Worm (Caenorhabditis elegans) whole organism, L1 larva: Measurements from ENCODE around the gene nhr-45.

ENCODE experiments used
- C16A3.4 ChIP-seq: fragments of 150-350 bp; optimal IDR thresholded peaks from 2 replicates; lab custom pipeline; 2014; ENCODE audit warnings: missing biosample characterization, missing genetic modification characterization
- F16B12.6 ChIP-seq: fragments of 150-350 bp; optimal IDR thresholded peaks from 2 replicates; lab custom pipeline; 2014; ENCODE audit warnings: missing biosample characterization, missing genetic modification characterization
- Y116A8C.19 ChIP-seq: sonication (generic microtip); optimal IDR thresholded peaks from 2 replicates; lab custom pipeline; 2016; ENCODE audit warnings: missing compliant biosample characterization, missing genetic modification characterization, borderline replicate concordance
- ama-1 ChIP-seq: fragments of 150-350 bp; optimal IDR thresholded peaks from 2 replicates; lab custom pipeline; 2014
- blmp-1 ChIP-seq: fragments of 150-350 bp; optimal IDR thresholded peaks from 2 replicates; lab custom pipeline; 2014; ENCODE audit warnings: missing biosample characterization, missing genetic modification characterization
- ceh-8 ChIP-seq: fragments of 200-800 bp; sonication (Bioruptor generic); optimal IDR thresholded peaks from 2 replicates; lab custom pipeline; 2018; ENCODE audit warnings: mild to moderate bottlenecking, missing genetic modification characterization, moderate library complexity, missing compliant biosample characterization
- ceh-82 ChIP-seq, 3 experiments: fragments of 150-350 bp in 1 of 3; sonication (generic microtip) in 2 of 3; optimal IDR thresholded peaks; 2 replicates each; lab custom pipeline; 2014 to 2017; ENCODE audit warnings: missing biosample characterization in 3 of 3, missing genetic modification characterization in 3 of 3
- dpl-1 ChIP-seq, 3 experiments: fragments of 150-350 bp in 2 of 3; sonication (generic microtip) in 1 of 3; optimal IDR thresholded peaks; 2 replicates each; lab custom pipeline; 2014 to 2017; ENCODE audit warnings: missing biosample characterization in 3 of 3, missing genetic modification characterization in 3 of 3, missing genetic modification reagents in 3 of 3
- dsc-1 ChIP-seq: sonication (generic microtip); optimal IDR thresholded peaks from 2 replicates; lab custom pipeline; 2016; ENCODE audit warnings: mild to moderate bottlenecking, missing genetic modification characterization, missing compliant biosample characterization
- efl-1 ChIP-seq, 4 experiments: fragments of 150-350 bp; optimal IDR thresholded peaks in 3 of 4; peaks in 1 of 4; 1 replicate in 1 of 4; 2 replicates in 3 of 4; lab custom pipeline; 2014; ENCODE audit warnings: missing biosample characterization in 2 of 4, missing genetic modification characterization in 2 of 4, missing genetic modification reagents in 2 of 4
- efl-3 ChIP-seq: fragments of 200-800 bp; sonication (Bioruptor generic); optimal IDR thresholded peaks from 2 replicates; lab custom pipeline; 2018; ENCODE audit warnings: mild to moderate bottlenecking, missing genetic modification characterization, missing compliant biosample characterization
- egl-27 ChIP-seq, 2 experiments: fragments of 150-350 bp in 1 of 2; sonication (generic microtip); optimal IDR thresholded peaks; 3 replicates each; lab custom pipeline; 2017 to 2018; ENCODE audit warnings: missing biosample characterization in 2 of 2, missing genetic modification characterization in 2 of 2, missing genetic modification reagents in 2 of 2
- elt-2 ChIP-seq: sonication (generic microtip); optimal IDR thresholded peaks from 2 replicates; lab custom pipeline; 2016; ENCODE audit warnings: missing genetic modification characterization, mild to moderate bottlenecking, inconsistent platforms, missing compliant biosample characterization, missing genetic modification reagents
- fkh-10 ChIP-seq: sonication (generic microtip); optimal IDR thresholded peaks from 2 replicates; lab custom pipeline; 2017; ENCODE audit warnings: missing biosample characterization, missing genetic modification reagents, missing genetic modification characterization
- fkh-4 ChIP-seq: sonication (generic microtip); optimal IDR thresholded peaks from 2 replicates; lab custom pipeline; 2016; ENCODE audit warnings: missing compliant biosample characterization, missing genetic modification characterization, borderline replicate concordance
- irx-1 ChIP-seq: sonication (generic microtip); optimal IDR thresholded peaks from 2 replicates; lab custom pipeline; 2016; ENCODE audit warnings: missing genetic modification characterization, missing compliant biosample characterization
- jun-1 ChIP-seq: fragments of 150-350 bp; optimal IDR thresholded peaks from 2 replicates; lab custom pipeline; 2014; ENCODE audit warnings: missing biosample characterization, missing genetic modification reagents, missing genetic modification characterization
- lin-14 ChIP-seq: fragments of 200-800 bp; sonication (Bioruptor generic); optimal IDR thresholded peaks from 2 replicates; lab custom pipeline; 2018; ENCODE audit warnings: mild to moderate bottlenecking, missing genetic modification characterization, moderate library complexity, missing compliant biosample characterization
- lin-35 ChIP-seq, 2 experiments: fragments of 150-350 bp; optimal IDR thresholded peaks; 2 replicates each; lab custom pipeline; 2014; ENCODE audit warnings: missing biosample characterization in 2 of 2, missing genetic modification characterization in 2 of 2, missing genetic modification reagents in 2 of 2
- lsy-2 ChIP-seq, 2 experiments: fragments of 150-350 bp; optimal IDR thresholded peaks; 2 replicates each; lab custom pipeline; 2014; ENCODE audit warnings: missing biosample characterization in 2 of 2, missing genetic modification characterization in 2 of 2
- mdl-1 ChIP-seq, 2 experiments: fragments of 150-350 bp; optimal IDR thresholded peaks; 2 replicates each; lab custom pipeline; 2014 to 2017; ENCODE audit warnings: missing biosample characterization in 2 of 2, missing genetic modification characterization in 2 of 2, inconsistent platforms in 1 of 2
- mep-1 ChIP-seq: fragments of 150-350 bp; optimal IDR thresholded peaks from 2 replicates; lab custom pipeline; 2014; ENCODE audit warnings: missing biosample characterization, missing genetic modification characterization
- nhr-19 ChIP-seq: fragments of 200-800 bp; sonication (Bioruptor generic); conservative IDR thresholded peaks from 2 replicates; pipeline ENCODE4 v1.3.6; 2022; ENCODE audit warnings: missing genetic modification characterization, missing compliant biosample characterization
- nhr-20 ChIP-seq: sonication (generic microtip); optimal IDR thresholded peaks from 2 replicates; lab custom pipeline; 2016; ENCODE audit warnings: mild to moderate bottlenecking, missing genetic modification characterization, missing compliant biosample characterization
- nhr-47 ChIP-seq: sonication (generic microtip); optimal IDR thresholded peaks from 2 replicates; lab custom pipeline; 2016; ENCODE audit warnings: mild to moderate bottlenecking, missing genetic modification characterization, moderate library complexity, missing compliant biosample characterization
- nhr-71 ChIP-seq: sonication (generic microtip); optimal IDR thresholded peaks from 2 replicates; lab custom pipeline; 2016; ENCODE audit warnings: mild to moderate bottlenecking, missing genetic modification characterization, moderate library complexity, missing compliant biosample characterization
- nhr-76 ChIP-seq: sonication (generic microtip); optimal IDR thresholded peaks from 2 replicates; lab custom pipeline; 2017; ENCODE audit warnings: missing biosample characterization, missing genetic modification characterization
- nhr-77 ChIP-seq: fragments of 150-350 bp; optimal IDR thresholded peaks from 2 replicates; lab custom pipeline; 2014; ENCODE audit warnings: missing biosample characterization, missing genetic modification characterization
- nhr-84 ChIP-seq: sonication (generic microtip); optimal IDR thresholded peaks from 2 replicates; lab custom pipeline; 2017; ENCODE audit warnings: missing biosample characterization, missing genetic modification characterization
- nhr-90 ChIP-seq: sonication (generic microtip); optimal IDR thresholded peaks from 2 replicates; lab custom pipeline; 2016; ENCODE audit warnings: mild to moderate bottlenecking, missing genetic modification characterization, missing compliant biosample characterization; ENCODE audit not compliant: poor library complexity
- pag-3 ChIP-seq: sonication (generic microtip); optimal IDR thresholded peaks from 2 replicates; lab custom pipeline; 2017; ENCODE audit warnings: missing genetic modification characterization, mild to moderate bottlenecking, missing compliant biosample characterization, antibody characterized with exemption, borderline replicate concordance; ENCODE audit not compliant: insufficient read depth
- pqm-1 ChIP-seq: sonication (generic microtip); optimal IDR thresholded peaks from 3 replicates; lab custom pipeline; 2017; ENCODE audit warnings: missing biosample characterization, missing genetic modification characterization
- rnt-1 ChIP-seq: sonication (generic microtip); optimal IDR thresholded peaks from 2 replicates; lab custom pipeline; 2016; ENCODE audit warnings: mild to moderate bottlenecking, missing genetic modification characterization, moderate library complexity, missing compliant biosample characterization
- skn-1 ChIP-seq: fragments of 150-350 bp; optimal IDR thresholded peaks from 2 replicates; lab custom pipeline; 2014; ENCODE audit warnings: missing biosample characterization, missing genetic modification characterization
- snu-23 ChIP-seq: sonication (generic microtip); optimal IDR thresholded peaks from 2 replicates; lab custom pipeline; 2016; ENCODE audit warnings: missing genetic modification characterization, missing compliant biosample characterization
- sup-37 ChIP-seq: fragments of 200-800 bp; sonication (Bioruptor generic); optimal IDR thresholded peaks from 2 replicates; lab custom pipeline; 2018; ENCODE audit warnings: mild to moderate bottlenecking, missing genetic modification characterization, missing compliant biosample characterization
- swsn-7 ChIP-seq: sonication (generic microtip); optimal IDR thresholded peaks from 2 replicates; lab custom pipeline; 2016; ENCODE audit warnings: missing genetic modification characterization, missing compliant biosample characterization
- tbx-2 ChIP-seq: sonication (generic microtip); optimal IDR thresholded peaks from 2 replicates; lab custom pipeline; 2016; ENCODE audit warnings: missing genetic modification characterization, missing compliant biosample characterization
- unc-130 ChIP-seq: fragments of 150-350 bp; optimal IDR thresholded peaks from 2 replicates; lab custom pipeline; 2017; ENCODE audit warnings: missing biosample characterization, missing genetic modification characterization, inconsistent platforms
- unc-86 ChIP-seq: sonication (generic microtip); optimal IDR thresholded peaks from 2 replicates; lab custom pipeline; 2016; ENCODE audit warnings: missing genetic modification characterization, missing compliant biosample characterization
- xbp-1 ChIP-seq: sonication (generic microtip); optimal IDR thresholded peaks from 2 replicates; lab custom pipeline; 2016; ENCODE audit warnings: missing genetic modification characterization, missing compliant biosample characterization
- ztf-4 ChIP-seq: fragments of 150-350 bp; optimal IDR thresholded peaks from 2 replicates; lab custom pipeline; 2014; ENCODE audit warnings: missing biosample characterization, missing genetic modification characterization

Gene nhr-45

DNA sequence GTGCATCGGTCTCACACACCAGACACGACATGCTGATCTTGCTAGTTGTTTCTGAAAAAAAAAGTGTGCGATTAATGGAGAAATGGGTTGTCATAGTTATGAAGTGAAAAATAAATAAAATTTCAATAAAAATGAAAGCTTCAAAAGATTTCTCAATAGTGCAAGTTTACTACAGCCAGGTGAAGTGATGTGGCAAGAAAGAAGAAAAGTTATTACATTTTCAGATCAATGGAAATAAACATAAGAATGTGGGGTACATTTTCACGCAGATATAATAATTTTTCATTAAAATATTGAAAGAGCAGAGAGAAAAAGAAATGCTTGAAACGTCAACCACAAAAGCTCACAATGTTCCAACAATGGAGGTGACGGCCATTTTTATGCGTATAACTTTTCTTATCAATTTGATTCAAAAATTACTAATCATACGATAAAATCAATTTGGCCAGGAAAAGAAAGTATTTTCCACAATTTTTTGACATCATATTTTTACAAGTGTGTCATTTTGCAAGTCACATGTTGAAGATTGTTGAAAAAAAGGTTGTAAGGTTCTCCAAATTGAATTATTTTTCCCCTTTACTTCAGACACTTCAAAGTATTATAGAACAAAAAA lies at the start of gene nhr-45:
TSS of gene nhr-45 (minus strand) at position 51 of the 613 bp plus-strand sequence.
- no peak for TF ChIP-seq efl-3 (GFP tag; lab: Kevin White, UChicago)
- no peak for TF ChIP-seq rnt-1 (tag; lab: Kevin White, UChicago)
- TF ChIP-seq lin-14: peak; percentile 33
- peak; percentile 61 for TF ChIP-seq fkh-10 (GFP tag; lab: Kevin White, UChicago)
- no peak for TF ChIP-seq efl-1 (optimal IDR thresholded peaks at IDR 0.05; lab: Kevin White, UChicago)
- TF ChIP-seq efl-1 (GFP tag; optimal IDR thresholded peaks at IDR 0.05 in 1 of 2; lab: Kevin White, UChicago): peak in 1 of 2 experiments; percentile 87
- no peak for TF ChIP-seq nhr-84 (tag; lab: Kevin White, UChicago)

- no peak for TF ChIP-seq ztf-4 (tag; lab: Kevin White, UChicago)
- no peak for TF ChIP-seq egl-27 (tag; optimal IDR thresholded peaks at IDR 0.05; lab: Kevin White, UChicago)
- peak; percentile 91 for TF ChIP-seq elt-2 (tag; lab: Kevin White, UChicago)
- TF ChIP-seq swsn-7 (tag; lab: Kevin White, UChicago): peak; percentile 61
- TF ChIP-seq ceh-82 (tag; optimal IDR thresholded peaks at IDR 0.05; lab: Kevin White, UChicago): peak in 1 of 3 experiments; percentile 40
- TF ChIP-seq skn-1: no peak
- TF ChIP-seq nhr-77 (tag; lab: Kevin White, UChicago): peak; percentile 7
- no peak for TF ChIP-seq pag-3
- TF ChIP-seq unc-130 (tag; lab: Kevin White, UChicago): peak; percentile 22
- TF ChIP-seq nhr-20 (tag; lab: Kevin White, UChicago): peak; percentile 53
- peak; percentile 6 for TF ChIP-seq blmp-1 (tag; lab: Kevin White, UChicago)
- TF ChIP-seq mdl-1 (tag; optimal IDR thresholded peaks at IDR 0.05; lab: Kevin White, UChicago): peak in 1 of 2 experiments; percentile 34
- TF ChIP-seq efl-1 (optimal IDR thresholded peaks at IDR 0.05; lab: Kevin White, UChicago): peak; percentile 28
- peak; percentile 19 to 83 for TF ChIP-seq efl-1 (GFP tag; optimal IDR thresholded peaks at IDR 0.05 in 1 of 2; lab: Kevin White, UChicago)
- peak; percentile 34 for TF ChIP-seq C16A3.4 (tag; lab: Kevin White, UChicago)
- TF ChIP-seq mep-1 (tag; lab: Kevin White, UChicago): peak; percentile 65
- peak; percentile 8 for TF ChIP-seq pqm-1 (tag; lab: Kevin White, UChicago)
- no peak for TF ChIP-seq sup-37 (GFP tag; lab: Kevin White, UChicago)
- peak; percentile 36 for TF ChIP-seq irx-1 (tag; lab: Kevin White, UChicago)
- TF ChIP-seq lin-35 (GFP tag; optimal IDR thresholded peaks at IDR 0.05; lab: Kevin White, UChicago): peak; percentile 21 to 60
- no peak for TF ChIP-seq ama-1 (lab: Kevin White, UChicago)
- no peak for TF ChIP-seq nhr-76
- no peak for TF ChIP-seq efl-3 (GFP tag; lab: Kevin White, UChicago)
- peak; percentile 53 for TF ChIP-seq snu-23 (GFP tag; lab: Kevin White, UChicago)
- TF ChIP-seq lsy-2 (tag; optimal IDR thresholded peaks at IDR 0.05; lab: Kevin White, UChicago): peak; percentile 50 to 73
- peak; percentile 52 for TF ChIP-seq jun-1 (tag; lab: Kevin White, UChicago)
- TF ChIP-seq nhr-47 (tag; lab: Kevin White, UChicago): peak; percentile 53
- TF ChIP-seq unc-86 (tag; lab: Kevin White, UChicago): peak; percentile 44
- 0 out of 2 replicates have a peak, but pooled peaks have one; percentile 20 for TF ChIP-seq nhr-19 (GFP tag; lab: Robert Waterston, UW)
- peak; percentile 90 for TF ChIP-seq F16B12.6 (tag; lab: Kevin White, UChicago)
- TF ChIP-seq fkh-4 (tag; lab: Kevin White, UChicago): no peak
- TF ChIP-seq nhr-84 (tag; lab: Kevin White, UChicago): no peak
- no peak for TF ChIP-seq nhr-90 (tag; lab: Kevin White, UChicago)
- peak; percentile 77 for TF ChIP-seq lin-14
- peak in 2 of 3 experiments; percentile 27 to 28 for TF ChIP-seq dpl-1 (GFP tag; optimal IDR thresholded peaks at IDR 0.05; lab: Kevin White, UChicago)
- TF ChIP-seq Y116A8C.19 (tag; lab: Kevin White, UChicago): no peak
- peak; percentile 52 for TF ChIP-seq tbx-2 (tag; lab: Kevin White, UChicago)
- TF ChIP-seq nhr-71 (tag; lab: Kevin White, UChicago): peak; percentile 68
- TF ChIP-seq dsc-1 (tag; lab: Kevin White, UChicago): peak; percentile 22
- peak; percentile 31 for TF ChIP-seq ceh-8 (GFP tag; lab: Kevin White, UChicago)
- TF ChIP-seq rnt-1 (tag; lab: Kevin White, UChicago): peak; percentile 77
- TF ChIP-seq xbp-1 (tag; lab: Kevin White, UChicago): peak; percentile 72
These were observed 46.7 kb upstream of the nhr-45 start, which contains the start of gene dhhc-10 for ce11 chrX:4706755-4707226. Gene dhhc-10 (plus strand): TSS chrX:4707176.
